Fruit fly (Drosophila melanogaster) whole organism, pupa: ENCODE measurements around the gene E2f1.
A peak's percentile ranks its signal among the peaks of the same experiment; 100 is the strongest.

Source experiments
- CG12605 ChIP-seq: fragments of 200-800 bp; sonication (Bioruptor generic); IDR thresholded peaks from 2 replicates; pipeline ENCODE4 v1.3.6; 2022; ENCODE audit warnings: missing biosample characterization, missing genetic modification characterization
- CG14655 ChIP-seq: fragments of 200-800 bp; sonication (Bioruptor generic); optimal IDR thresholded peaks from 3 replicates; lab custom pipeline; 2017; ENCODE audit warnings: mild to moderate bottlenecking, missing biosample characterization, missing genetic modification reagents, missing genetic modification characterization
- CG17806 ChIP-seq: fragments of 200-800 bp; sonication (Bioruptor generic); optimal IDR thresholded peaks from 2 replicates; lab custom pipeline; 2018; ENCODE audit warnings: missing biosample characterization, mild to moderate bottlenecking, missing genetic modification characterization, moderate library complexity
- CG32121 ChIP-seq: fragments of 200-800 bp; sonication (Bioruptor generic); IDR thresholded peaks from 2 replicates; pipeline ENCODE4 v1.3.6; 2022; ENCODE audit warnings: missing biosample characterization, missing genetic modification characterization
- CG9948 ChIP-seq: fragments of 200-800 bp; sonication (Bioruptor generic); optimal IDR thresholded peaks from 2 replicates; lab custom pipeline; 2018; ENCODE audit warnings: missing biosample characterization, mild to moderate bottlenecking, missing genetic modification characterization, moderate library complexity
- EcR ChIP-seq: fragments of 200-800 bp; sonication (Bioruptor generic); optimal IDR thresholded peaks from 3 replicates; lab custom pipeline; 2019; ENCODE audit warnings: missing biosample characterization, missing genetic modification characterization, mild to moderate bottlenecking, moderate library complexity, missing genetic modification reagents
- gl ChIP-seq: fragments of 200-800 bp; sonication (Bioruptor generic); optimal IDR thresholded peaks from 2 replicates; lab custom pipeline; 2018; ENCODE audit warnings: missing biosample characterization, mild to moderate bottlenecking, missing genetic modification characterization

dm6 chr3R:21645904-21646664 is 14.6 kb downstream of the E2f1 start:
- TF ChIP-seq CG17806 (tag; lab: Kevin White, UChicago) (no peak), gl (tag; lab: Kevin White, UChicago) (peak; percentile 40), CG14655 (no peak), CG9948 (tag; lab: Kevin White, UChicago) (no peak), CG12605 (GFP tag; lab: Robert Waterston, UW) (no peak), EcR (peak; percentile 33), CG32121 (GFP tag; lab: Robert Waterston, UW) (no peak)
